Worm (Caenorhabditis elegans) whole organism, L4/young adult: ENCODE measurements around the gene R11G1.1.

Experiments
- W03F9.2 ChIP-seq: fragments of 150-350 bp; optimal IDR thresholded peaks from 2 replicates; lab custom pipeline; 2014; ENCODE audit warnings: missing biosample characterization, missing genetic modification characterization
- dao-5 ChIP-seq: sonication (generic microtip); optimal IDR thresholded peaks from 2 replicates; lab custom pipeline; 2016; ENCODE audit warnings: missing genotype, missing genetic modification characterization, moderate library complexity, missing compliant biosample characterization
- him-1 ChIP-seq: sonication (generic microtip); optimal IDR thresholded peaks from 2 replicates; lab custom pipeline; 2016; ENCODE audit warnings: missing genotype, missing genetic modification reagents, missing genetic modification characterization, missing compliant biosample characterization

Gene R11G1.1

DNA sequence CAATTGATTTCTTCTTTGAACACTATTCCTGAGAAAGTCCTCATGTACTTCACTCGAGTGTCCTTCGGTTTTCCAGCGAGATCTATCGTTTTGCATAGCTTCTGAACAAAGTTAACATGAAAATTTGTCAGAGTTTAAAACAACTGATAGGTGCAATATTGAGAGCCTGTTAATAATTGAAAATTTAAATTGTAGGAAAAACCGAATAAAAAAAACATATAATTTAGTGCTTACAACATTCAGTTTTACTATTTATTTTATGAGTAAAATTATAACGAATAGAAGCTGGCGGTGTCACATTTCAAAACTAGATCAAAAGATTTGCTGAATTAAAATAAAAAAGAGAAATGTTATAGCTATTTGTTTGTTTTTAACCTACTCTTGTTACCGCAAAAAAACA is 33.8 kb downstream of the R11G1.1 start, which contains the start of gene C02F12.8:
C02F12.8 (minus strand) TSS at position 101 of the 400 bp plus-strand sequence.
- TF ChIP-seq dao-5 (tag; lab: Kevin White, UChicago) (no peak), him-1 (no peak), W03F9.2 (no peak)

- TF ChIP-seq W03F9.2, result no peak
- TF ChIP-seq him-1, result peak; percentile 60
- TF ChIP-seq dao-5 (tag; lab: Kevin White, UChicago), result no peak
Measured at ce11 chrX:3694172-3694571, 34.9 kb downstream of the R11G1.1 start.

DNA sequence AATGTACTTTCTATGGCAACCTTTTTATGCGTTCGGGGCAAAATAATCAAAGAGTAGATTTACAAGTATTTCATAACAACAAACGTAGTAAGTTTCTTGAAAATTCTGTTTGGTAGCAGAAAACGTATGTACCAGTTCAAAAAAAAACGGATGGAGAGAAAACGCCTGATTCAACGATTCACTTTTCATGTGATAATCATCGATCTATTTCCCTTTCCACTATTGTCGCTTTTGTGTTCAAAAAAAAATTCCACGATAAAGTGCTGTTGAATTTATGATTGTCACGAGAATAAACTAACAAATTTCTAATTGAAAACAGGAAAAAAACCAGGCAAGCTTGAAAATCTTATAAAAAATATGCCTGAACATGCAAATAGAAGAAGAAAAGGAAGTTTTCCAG is 36.5 kb downstream of the R11G1.1 start:
- TF ChIP-seq dao-5 (tag; lab: Kevin White, UChicago) (no peak), him-1 (no peak), W03F9.2 (no peak)

ce11 chrX:3696603-3697002 is 37.3 kb downstream of the R11G1.1 start, which contains the start of gene C01C4.3:
Gene C01C4.3, plus strand, starts transcription at chrX:3696903.
- no peak for TF ChIP-seq dao-5 (tag; lab: Kevin White, UChicago)
- no peak for TF ChIP-seq him-1
- TF ChIP-seq W03F9.2, result no peak

- TF ChIP-seq dao-5 (tag; lab: Kevin White, UChicago) (peak; percentile 63), him-1 (peak; percentile 92), W03F9.2 (no peak)
Measured at ce11 chrX:3697623-3698022, 38.3 kb downstream of the R11G1.1 start.

ce11 chrX:3701861-3702260 is 42.6 kb downstream of the R11G1.1 start:
- no peak for TF ChIP-seq W03F9.2
- no peak for TF ChIP-seq dao-5 (tag; lab: Kevin White, UChicago)
- no peak for TF ChIP-seq him-1

DNA sequence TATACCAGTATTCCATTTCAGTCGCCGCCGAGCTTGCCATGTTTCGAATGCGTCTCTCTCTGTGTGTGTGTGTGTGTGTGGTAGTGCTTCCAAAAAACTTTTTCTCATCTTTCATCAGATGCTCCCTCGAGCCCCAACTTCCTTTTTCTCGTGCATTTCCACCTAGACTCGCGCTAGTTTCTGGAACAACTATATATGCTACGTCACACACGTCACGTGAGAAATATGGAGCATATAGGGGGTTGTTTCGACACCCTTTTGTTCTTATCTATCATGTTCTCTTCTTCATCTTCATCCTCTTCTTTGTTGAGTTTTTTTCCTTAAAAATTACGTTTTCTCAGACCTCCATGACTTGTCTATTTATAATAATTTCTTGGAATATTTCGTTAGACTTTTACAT is 46.0 kb downstream of the R11G1.1 start:
- TF ChIP-seq dao-5 (tag; lab: Kevin White, UChicago) (no peak), W03F9.2 (no peak), him-1 (no peak)

DNA sequence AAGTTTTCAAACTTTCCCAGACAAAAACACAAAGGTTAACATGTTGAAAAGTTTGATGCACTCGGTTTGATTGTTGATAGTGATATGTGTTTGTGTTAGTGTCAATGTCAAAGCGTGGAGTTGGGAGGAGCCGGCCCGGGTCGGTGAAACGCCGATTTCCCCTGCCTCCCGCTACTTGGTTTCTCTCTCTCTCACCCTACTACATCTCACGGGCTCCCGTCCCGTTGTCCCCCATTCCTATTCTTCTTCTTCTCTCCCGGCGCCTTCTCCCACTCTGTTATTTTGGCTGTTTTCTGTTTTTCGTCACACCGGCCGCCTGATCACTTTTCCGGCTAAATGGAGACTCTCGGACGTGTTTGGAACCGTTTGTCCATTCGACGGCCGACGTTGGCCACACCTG is 47.0 kb downstream of the R11G1.1 start:
- TF ChIP-seq him-1 (no peak), dao-5 (tag; lab: Kevin White, UChicago) (no peak), W03F9.2 (no peak)

DNA sequence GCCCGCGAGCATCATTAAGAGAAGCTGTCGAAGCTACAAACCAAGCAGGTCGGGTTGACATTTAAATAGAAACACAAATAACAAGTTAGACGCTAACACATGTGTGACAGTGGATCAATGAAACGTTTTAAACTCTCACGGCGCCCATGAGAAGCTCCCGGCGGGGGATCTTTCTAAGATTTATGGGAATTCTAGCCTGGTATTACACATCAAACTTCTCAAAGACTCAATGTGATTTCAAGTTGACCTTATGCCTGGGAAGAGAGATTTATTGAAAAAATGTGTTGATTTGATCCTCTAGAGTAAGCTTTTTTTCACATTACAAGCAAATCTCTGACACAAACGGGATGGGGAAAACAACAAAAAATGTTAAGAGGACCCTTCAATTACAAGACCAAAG is 50.5 kb downstream of the R11G1.1 start:
- TF ChIP-seq him-1 (no peak), dao-5 (tag; lab: Kevin White, UChicago) (no peak), W03F9.2 (no peak)

- TF ChIP-seq dao-5 (tag; lab: Kevin White, UChicago) (no peak), W03F9.2 (no peak), him-1 (no peak)
Measured at ce11 chrX:3711581-3712101, 52.3 kb downstream of the R11G1.1 start.

ce11 chrX:3714797-3715196 is 55.5 kb downstream of the R11G1.1 start, which contains the start of gene C01C4.2:
Gene C01C4.2, plus strand, starts transcription at chrX:3715097.
- TF ChIP-seq dao-5 (tag; lab: Kevin White, UChicago) (no peak), him-1 (no peak), W03F9.2 (no peak)

DNA sequence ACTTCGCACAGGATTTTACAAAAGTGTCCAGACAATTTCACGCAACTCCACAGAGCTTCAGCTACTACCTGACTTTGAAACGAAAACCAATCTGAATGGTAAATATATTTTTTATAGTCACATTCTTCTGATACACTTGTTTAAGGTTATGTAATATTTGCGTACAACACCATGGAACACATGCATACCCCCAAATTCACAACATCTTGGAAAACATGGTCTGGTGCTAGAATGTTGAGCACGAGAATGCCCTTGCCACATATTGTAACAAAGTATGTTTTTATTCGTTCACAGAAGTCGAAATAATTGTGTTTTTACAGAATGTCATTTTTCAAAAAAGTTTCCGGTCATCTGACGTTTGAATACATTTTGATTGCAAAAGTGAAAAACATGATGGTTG is 56.5 kb downstream of the R11G1.1 start:
- no peak for TF ChIP-seq W03F9.2
- no peak for TF ChIP-seq dao-5 (tag; lab: Kevin White, UChicago)
- no peak for TF ChIP-seq him-1
